Worm (Caenorhabditis elegans) whole organism, midembryonic: ENCODE results near the gene B0454.8.

Experiments used
- T22C8.4 ChIP-seq: fragments of 200-800 bp; sonication (Bioruptor generic); IDR thresholded peaks from 2 replicates; pipeline ENCODE4 v1.3.6; 2022; ENCODE audit warnings: missing genetic modification characterization, missing compliant biosample characterization
- cog-1 ChIP-seq: sonication (generic microtip); optimal IDR thresholded peaks from 2 replicates; lab custom pipeline; 2016; ENCODE audit warnings: missing genetic modification characterization, missing compliant biosample characterization
- flt-1 ChIP-seq: fragments of 200-800 bp; sonication (Bioruptor generic); IDR thresholded peaks from 2 replicates; pipeline ENCODE4 v1.3.6; 2022; ENCODE audit warnings: missing genetic modification characterization, missing compliant biosample characterization
- klf-2 ChIP-seq: fragments of 200-800 bp; sonication (Bioruptor generic); conservative IDR thresholded peaks from 2 replicates; pipeline ENCODE4 v1.3.6; 2022; ENCODE audit warnings: missing genetic modification reagents, missing genetic modification characterization, missing compliant biosample characterization
- med-1 ChIP-seq: sonication (generic microtip); optimal IDR thresholded peaks from 2 replicates; lab custom pipeline; 2017; ENCODE audit warnings: missing genetic modification characterization, mild to moderate bottlenecking, missing compliant biosample characterization, antibody characterized with exemption, missing genetic modification reagents; ENCODE audit not compliant: insufficient read depth
- ref-1 ChIP-seq: fragments of 200-800 bp; sonication (Bioruptor generic); conservative IDR thresholded peaks from 2 replicates; pipeline ENCODE4 v1.3.6; 2022; ENCODE audit warnings: missing genetic modification reagents, missing genetic modification characterization, missing compliant biosample characterization
- tab-1 ChIP-seq: fragments of 200-800 bp; sonication (Bioruptor generic); IDR thresholded peaks from 2 replicates; pipeline ENCODE4 v1.3.6; 2022; ENCODE audit warnings: missing genetic modification characterization, missing compliant biosample characterization
- ztf-23 ChIP-seq: fragments of 200-800 bp; sonication (Bioruptor generic); IDR thresholded peaks from 2 replicates; pipeline ENCODE4 v1.3.6; 2022; ENCODE audit warnings: missing genetic modification reagents, missing genetic modification characterization, missing compliant biosample characterization
- ztf-29 ChIP-seq: fragments of 200-800 bp; sonication (Bioruptor generic); IDR thresholded peaks from 2 replicates; pipeline ENCODE4 v1.3.6; 2022; ENCODE audit warnings: missing genetic modification reagents, missing genetic modification characterization, missing compliant biosample characterization

The B0454.8 gene

ce11 chrII:3014196-3014849 is 28.9 kb downstream of the B0454.8 start, which contains the start of gene C41H7.2:
C41H7.2 (plus strand) TSS chrII:3014817.
- TF ChIP-seq flt-1 (GFP tag; lab: Robert Waterston, UW), result 0 out of 2 replicates have a peak, but pooled peaks have one; percentile 2
- TF ChIP-seq klf-2 (GFP tag; lab: Robert Waterston, UW), result no peak
- TF ChIP-seq tab-1 (GFP tag; lab: Robert Waterston, UW), result no peak
- no peak for TF ChIP-seq ref-1
- TF ChIP-seq med-1, result no peak
- no peak for TF ChIP-seq ztf-23 (GFP tag; lab: Robert Waterston, UW)
- no peak for TF ChIP-seq ztf-29 (GFP tag; lab: Robert Waterston, UW)
- no peak for TF ChIP-seq T22C8.4 (GFP tag; lab: Robert Waterston, UW)

ce11 chrII:3012133-3012532 is 31.1 kb downstream of the B0454.8 start, which contains the start of gene C41H7.9:
C41H7.9 (minus strand) TSS chrII:3012233.
- TF ChIP-seq tab-1 (GFP tag; lab: Robert Waterston, UW) (no peak), klf-2 (GFP tag; lab: Robert Waterston, UW) (no peak), ref-1 (no peak), cog-1 (no peak), ztf-29 (GFP tag; lab: Robert Waterston, UW) (no peak), ztf-23 (GFP tag; lab: Robert Waterston, UW) (no peak), flt-1 (GFP tag; lab: Robert Waterston, UW) (no peak), med-1 (no peak), T22C8.4 (GFP tag; lab: Robert Waterston, UW) (no peak)

- TF ChIP-seq tab-1 (GFP tag; lab: Robert Waterston, UW), result no peak
These were observed 34.9 kb downstream of the B0454.8 start, which contains the start of gene sdz-5 for ce11 chrII:3008400-3008799. sdz-5 (plus strand) TSS chrII:3008700.

- peak; percentile 57; the same call in 1 of the 2 replicates for TF ChIP-seq T22C8.4 (GFP tag; lab: Robert Waterston, UW)
- TF ChIP-seq flt-1 (GFP tag; lab: Robert Waterston, UW), result no peak
These were observed 37.8 kb downstream of the B0454.8 start, which contains the start of gene lido-12 for ce11 chrII:3005499-3005898. lido-12 (plus strand) TSS chrII:3005799.

ce11 chrII:3003667-3004066 is 39.6 kb downstream of the B0454.8 start, which contains the start of gene lido-11:
lido-11 (plus strand) TSS chrII:3003967.
- TF ChIP-seq tab-1 (GFP tag; lab: Robert Waterston, UW) (no peak), klf-2 (GFP tag; lab: Robert Waterston, UW) (no peak), ztf-23 (GFP tag; lab: Robert Waterston, UW) (no peak), cog-1 (no peak), ztf-29 (GFP tag; lab: Robert Waterston, UW) (no peak), T22C8.4 (GFP tag; lab: Robert Waterston, UW) (no peak), flt-1 (GFP tag; lab: Robert Waterston, UW) (no peak), med-1 (no peak), ref-1 (no peak)

ce11 chrII:3002211-3002610 is 41.0 kb downstream of the B0454.8 start, which contains the start of gene lido-10:
lido-10 (plus strand) TSS chrII:3002511.
- TF ChIP-seq klf-2 (GFP tag; lab: Robert Waterston, UW) (no peak), T22C8.4 (GFP tag; lab: Robert Waterston, UW) (no peak), ztf-29 (GFP tag; lab: Robert Waterston, UW) (no peak), ref-1 (no peak), cog-1 (no peak), flt-1 (GFP tag; lab: Robert Waterston, UW) (no peak), tab-1 (GFP tag; lab: Robert Waterston, UW) (no peak), ztf-23 (GFP tag; lab: Robert Waterston, UW) (no peak), med-1 (no peak)

- TF ChIP-seq flt-1 (GFP tag; lab: Robert Waterston, UW) (no peak), tab-1 (GFP tag; lab: Robert Waterston, UW) (no peak), T22C8.4 (GFP tag; lab: Robert Waterston, UW) (no peak), ztf-29 (GFP tag; lab: Robert Waterston, UW) (no peak), ztf-23 (GFP tag; lab: Robert Waterston, UW) (no peak), ref-1 (no peak), cog-1 (no peak), med-1 (no peak), klf-2 (GFP tag; lab: Robert Waterston, UW) (no peak)
These were observed 42.6 kb downstream of the B0454.8 start, which contains the start of gene lido-9 for ce11 chrII:3000535-3001264. lido-9 (plus strand) TSS chrII:3000768.

- no peak for TF ChIP-seq ztf-23 (GFP tag; lab: Robert Waterston, UW)
- TF ChIP-seq T22C8.4 (GFP tag; lab: Robert Waterston, UW), result no peak
- TF ChIP-seq flt-1 (GFP tag; lab: Robert Waterston, UW), result no peak
- TF ChIP-seq klf-2 (GFP tag; lab: Robert Waterston, UW), result no peak
- no peak for TF ChIP-seq tab-1 (GFP tag; lab: Robert Waterston, UW)
These were observed 45.3 kb downstream of the B0454.8 start for ce11 chrII:2997828-2998441.

- TF ChIP-seq cog-1, result no peak
- TF ChIP-seq klf-2 (GFP tag; lab: Robert Waterston, UW), result no peak
- TF ChIP-seq flt-1 (GFP tag; lab: Robert Waterston, UW), result no peak
- no peak for TF ChIP-seq T22C8.4 (GFP tag; lab: Robert Waterston, UW)
- no peak for TF ChIP-seq ztf-29 (GFP tag; lab: Robert Waterston, UW)
- no peak for TF ChIP-seq med-1
- no peak for TF ChIP-seq ref-1
- no peak for TF ChIP-seq tab-1 (GFP tag; lab: Robert Waterston, UW)
- TF ChIP-seq ztf-23 (GFP tag; lab: Robert Waterston, UW), result no peak
These were observed 46.5 kb downstream of the B0454.8 start, which contains the start of gene lido-8 for ce11 chrII:2996721-2997120. lido-8 (plus strand) TSS chrII:2997021.
